Fruit fly (Drosophila melanogaster) whole organism, embryonic: ENCODE results near the gene Peritrophin-15a.

Experiments
- CG11504 ChIP-seq: fragments of 200-800 bp; sonication (Bioruptor generic); optimal IDR thresholded peaks from 3 replicates; lab custom pipeline; 2019; ENCODE audit warnings: missing biosample characterization, mild to moderate bottlenecking, missing genetic modification characterization, moderate library complexity
- CG13287 ChIP-seq: fragments of 200-800 bp; sonication (Bioruptor generic); IDR thresholded peaks from 2 replicates; pipeline ENCODE4 v1.3.6; 2022; ENCODE audit warnings: missing biosample characterization, missing genetic modification characterization; ENCODE audit not compliant: partially characterized antibody
- CG1602 ChIP-seq: fragments of 200-800 bp; sonication (Bioruptor generic); optimal IDR thresholded peaks from 3 replicates; lab custom pipeline; 2016; ENCODE audit warnings: missing biosample characterization, missing genetic modification characterization
- CG17568 ChIP-seq: fragments of 200-800 bp; sonication (Bioruptor generic); optimal IDR thresholded peaks from 2 replicates; lab custom pipeline; 2018; ENCODE audit warnings: missing biosample characterization, mild to moderate bottlenecking, missing genetic modification characterization, moderate library complexity
- CG17612 ChIP-seq: fragments of 200-800 bp; sonication (Bioruptor generic); IDR thresholded peaks from 2 replicates; pipeline ENCODE4 v1.3.6; 2022; ENCODE audit warnings: missing biosample characterization, missing genetic modification characterization
- CG1832 ChIP-seq: fragments of 200-800 bp; sonication (Bioruptor generic); optimal IDR thresholded peaks from 2 replicates; lab custom pipeline; 2017; ENCODE audit warnings: missing biosample characterization, mild to moderate bottlenecking, missing genetic modification characterization, inconsistent platforms
- CG2199 ChIP-seq: fragments of 200-800 bp; sonication (Bioruptor generic); IDR thresholded peaks from 3 replicates; pipeline ENCODE4 v1.3.6; 2022; ENCODE audit warnings: missing biosample characterization, missing genetic modification characterization
- CG2678 ChIP-seq: fragments of 200-800 bp; sonication (Bioruptor generic); optimal IDR thresholded peaks from 3 replicates; lab custom pipeline; 2019; ENCODE audit warnings: missing biosample characterization, mild to moderate bottlenecking, missing genetic modification characterization, moderate library complexity
- CG34422 ChIP-seq: fragments of 200-800 bp; sonication (Bioruptor generic); IDR thresholded peaks from 3 replicates; pipeline ENCODE4 v1.3.6; 2022; ENCODE audit warnings: missing biosample characterization, missing genetic modification characterization
- CG42726 ChIP-seq: fragments of 200-800 bp; sonication (Bioruptor generic); IDR thresholded peaks from 2 replicates; pipeline ENCODE4 v1.3.6; 2022; ENCODE audit warnings: missing biosample characterization, missing genetic modification characterization; ENCODE audit not compliant: partially characterized antibody
- CG4424 ChIP-seq: fragments of 200-800 bp; sonication (Bioruptor generic); optimal IDR thresholded peaks from 3 replicates; lab custom pipeline; 2016; ENCODE audit warnings: missing biosample characterization, missing genetic modification characterization
- CG7357 ChIP-seq: fragments of 200-800 bp; sonication (Bioruptor generic); IDR thresholded peaks from 3 replicates; pipeline ENCODE4 v1.3.6; 2022; ENCODE audit warnings: missing biosample characterization, missing genetic modification characterization
- CG7839 ChIP-seq: fragments of 200-800 bp; sonication (Bioruptor generic); optimal IDR thresholded peaks from 3 replicates; lab custom pipeline; 2018; ENCODE audit warnings: missing biosample characterization, mild to moderate bottlenecking, missing genetic modification characterization, moderate library complexity
- D ChIP-seq, 2 experiments: fragments of 200-800 bp in 1 of 2; fragments of >200 bp in 1 of 2; sonication (Bioruptor generic) in 1 of 2; optimal IDR thresholded peaks; 2 replicates in 1 of 2; 3 replicates in 1 of 2; lab custom pipeline; 2017; ENCODE audit warnings: mild to moderate bottlenecking in 1 of 2, missing biosample characterization in 1 of 2, missing genetic modification characterization in 1 of 2, missing genetic modification reagents in 1 of 2
- D19A ChIP-seq: fragments of 200-800 bp; optimal IDR thresholded peaks from 3 replicates; lab custom pipeline; 2019; ENCODE audit warnings: missing biosample characterization, mild to moderate bottlenecking, missing genetic modification characterization, moderate library complexity
- Dll ChIP-seq: fragments of 200-800 bp; sonication (Bioruptor generic); IDR thresholded peaks from 4 replicates; pipeline ENCODE4 v1.3.6; 2022; ENCODE audit warnings: missing biosample characterization, missing genetic modification characterization; ENCODE audit not compliant: partially characterized antibody
- Eip74EF ChIP-seq, 2 experiments: fragments of 200-800 bp in 1 of 2; fragments of >200 bp in 1 of 2; sonication (Bioruptor generic) in 1 of 2; optimal IDR thresholded peaks; 2 replicates each; lab custom pipeline; 2017 to 2019; ENCODE audit warnings: missing biosample characterization in 2 of 2, missing genetic modification characterization in 2 of 2, mild to moderate bottlenecking in 1 of 2, moderate library complexity in 1 of 2
- Mes4 ChIP-seq: fragments of 200-800 bp; sonication (Bioruptor generic); optimal IDR thresholded peaks from 2 replicates; lab custom pipeline; 2016; ENCODE audit warnings: missing biosample characterization, missing genetic modification characterization
- Nf-YB ChIP-seq: fragments of 200-800 bp; sonication (Bioruptor generic); optimal IDR thresholded peaks from 3 replicates; lab custom pipeline; 2019; ENCODE audit warnings: missing biosample characterization, mild to moderate bottlenecking, missing genetic modification characterization, moderate library complexity
- Optix ChIP-seq: fragments of 200-800 bp; sonication (Bioruptor generic); IDR thresholded peaks from 3 replicates; pipeline ENCODE4 v1.3.6; 2022; ENCODE audit warnings: missing biosample characterization, missing genetic modification characterization
- Scr ChIP-seq: fragments of 200-800 bp; sonication (Bioruptor generic); IDR thresholded peaks from 2 replicates; pipeline ENCODE4 v1.3.6; 2022; ENCODE audit warnings: missing biosample characterization, missing genetic modification characterization; ENCODE audit not compliant: partially characterized antibody
- Stat92E ChIP-seq, 3 experiments: fragments of >200 bp in 2 of 3; fragments of 200-800 bp in 1 of 3; sonication (Bioruptor generic) in 1 of 3; optimal IDR thresholded peaks; 2 replicates each; lab custom pipeline; 2017 to 2019; ENCODE audit warnings: missing biosample characterization in 3 of 3, missing genetic modification characterization in 3 of 3, mild to moderate bottlenecking in 1 of 3, moderate library complexity in 1 of 3
- TFAM ChIP-seq: fragments of 200-800 bp; sonication (Bioruptor generic); optimal IDR thresholded peaks from 2 replicates; lab custom pipeline; 2017; ENCODE audit warnings: missing biosample characterization, missing genetic modification characterization, inconsistent platforms
- Usf ChIP-seq: fragments of 200-800 bp; sonication (Bioruptor generic); optimal IDR thresholded peaks from 2 replicates; lab custom pipeline; 2017; ENCODE audit warnings: missing genotype, missing biosample characterization, missing genetic modification characterization
- ab ChIP-seq: fragments of 200-800 bp; sonication (Bioruptor generic); optimal IDR thresholded peaks from 2 replicates; lab custom pipeline; 2016; ENCODE audit warnings: missing biosample characterization, missing genetic modification characterization
- ac ChIP-seq: fragments of 200-800 bp; sonication (Bioruptor generic); optimal IDR thresholded peaks from 3 replicates; lab custom pipeline; 2017; ENCODE audit warnings: missing biosample characterization, mild to moderate bottlenecking, missing genetic modification characterization
- cas ChIP-seq: fragments of 200-800 bp; sonication (Bioruptor generic); IDR thresholded peaks from 2 replicates; pipeline ENCODE4 v1.3.6; 2022; ENCODE audit warnings: missing biosample characterization, missing genetic modification characterization
- caup ChIP-seq: fragments of 200-800 bp; sonication (Bioruptor generic); optimal IDR thresholded peaks from 3 replicates; lab custom pipeline; 2017; ENCODE audit warnings: missing biosample characterization, mild to moderate bottlenecking, missing genetic modification characterization, moderate library complexity; ENCODE audit not compliant: severe bottlenecking
- corto ChIP-seq: fragments of 200-800 bp; sonication (Bioruptor generic); optimal IDR thresholded peaks from 2 replicates; lab custom pipeline; 2016; ENCODE audit warnings: missing biosample characterization, mild to moderate bottlenecking, missing genetic modification characterization, moderate library complexity
- da ChIP-seq: fragments of 200-800 bp; sonication (Bioruptor generic); optimal IDR thresholded peaks from 2 replicates; lab custom pipeline; 2016; ENCODE audit warnings: missing biosample characterization, missing genetic modification characterization
- gcm ChIP-seq: fragments of 200-800 bp; sonication (Bioruptor generic); optimal IDR thresholded peaks from 2 replicates; lab custom pipeline; 2019; ENCODE audit warnings: missing biosample characterization, mild to moderate bottlenecking, missing genetic modification characterization, moderate library complexity
- gem ChIP-seq: fragments of 200-800 bp; sonication (Bioruptor generic); optimal IDR thresholded peaks from 2 replicates; lab custom pipeline; 2019; ENCODE audit warnings: missing biosample characterization, mild to moderate bottlenecking, missing genetic modification characterization, moderate library complexity
- grau ChIP-seq: fragments of 200-800 bp; optimal IDR thresholded peaks from 3 replicates; lab custom pipeline; 2019; ENCODE audit warnings: missing biosample characterization, mild to moderate bottlenecking, missing genetic modification characterization, moderate library complexity
- gro ChIP-seq: fragments of 200-800 bp; sonication (Bioruptor generic); optimal IDR thresholded peaks from 2 replicates; lab custom pipeline; 2016; ENCODE audit warnings: missing biosample characterization, missing genetic modification characterization
- ind ChIP-seq: fragments of 200-800 bp; sonication (Bioruptor generic); optimal IDR thresholded peaks from 3 replicates; lab custom pipeline; 2016; ENCODE audit warnings: missing biosample characterization, missing genetic modification characterization
- inv ChIP-seq: fragments of 200-800 bp; sonication (Bioruptor generic); IDR thresholded peaks from 2 replicates; pipeline ENCODE4 v1.3.6; 2022; ENCODE audit warnings: missing biosample characterization, missing genetic modification characterization; ENCODE audit not compliant: partially characterized antibody
- jigr1 ChIP-seq: fragments of 200-800 bp; sonication (Bioruptor generic); IDR thresholded peaks from 3 replicates; pipeline ENCODE4 v1.3.6; 2022; ENCODE audit warnings: missing biosample characterization, missing genetic modification characterization
- p53 ChIP-seq: fragments of 200-800 bp; sonication (Bioruptor generic); optimal IDR thresholded peaks from 2 replicates; lab custom pipeline; 2016; ENCODE audit warnings: missing biosample characterization, missing genetic modification characterization
- sens ChIP-seq: fragments of 200-800 bp; sonication (Bioruptor generic); peaks from one replicate; lab custom pipeline; 2016; ENCODE audit warnings: missing biosample characterization, missing genetic modification characterization
- sens-2 ChIP-seq: fragments of 200-800 bp; sonication (Bioruptor generic); IDR thresholded peaks from 2 replicates; pipeline ENCODE4 v1.3.6; 2022; ENCODE audit warnings: missing biosample characterization, missing genetic modification characterization
- sna ChIP-seq: fragments of 200-800 bp; sonication (Bioruptor generic); IDR thresholded peaks from 2 replicates; pipeline ENCODE4 v1.3.6; 2022; ENCODE audit warnings: missing biosample characterization, missing genetic modification characterization; ENCODE audit not compliant: partially characterized antibody
- sqz ChIP-seq: fragments of 200-800 bp; sonication (Bioruptor generic); optimal IDR thresholded peaks from 3 replicates; lab custom pipeline; 2018; ENCODE audit warnings: missing biosample characterization, mild to moderate bottlenecking, missing genetic modification characterization
- ssp ChIP-seq: fragments of 200-800 bp; sonication (Bioruptor generic); IDR thresholded peaks from 2 replicates; pipeline ENCODE4 v1.3.6; 2022; ENCODE audit warnings: missing biosample characterization, missing genetic modification characterization
- stc ChIP-seq: fragments of 200-800 bp; sonication (Bioruptor generic); IDR thresholded peaks from 2 replicates; pipeline ENCODE4 v1.3.6; 2022; ENCODE audit warnings: missing biosample characterization, missing genetic modification characterization
- stwl ChIP-seq: fragments of 200-800 bp; sonication (Bioruptor generic); optimal IDR thresholded peaks from 3 replicates; lab custom pipeline; 2018; ENCODE audit warnings: missing biosample characterization, mild to moderate bottlenecking, missing genetic modification characterization, moderate library complexity
- tgo ChIP-seq: fragments of 200-800 bp; sonication (Bioruptor generic); IDR thresholded peaks from 3 replicates; pipeline ENCODE4 v1.3.6; 2022; ENCODE audit warnings: missing biosample characterization, missing genetic modification characterization
- tx ChIP-seq: fragments of 200-800 bp; sonication (Bioruptor generic); optimal IDR thresholded peaks from 2 replicates; lab custom pipeline; 2016; ENCODE audit warnings: missing biosample characterization, missing genetic modification characterization
- wdn ChIP-seq: fragments of 200-800 bp; sonication (Bioruptor generic); IDR thresholded peaks from 2 replicates; pipeline ENCODE4 v1.3.6; 2022; ENCODE audit warnings: missing biosample characterization, missing genetic modification characterization
- zen ChIP-seq: fragments of 200-800 bp; sonication (Bioruptor generic); optimal IDR thresholded peaks from 3 replicates; lab custom pipeline; 2018; ENCODE audit warnings: missing biosample characterization, mild to moderate bottlenecking, missing genetic modification characterization, moderate library complexity

Peritrophin-15a gene

dm6 chr2L:8381508-8382036, 14.3 kb downstream of the Peritrophin-15a start, which contains the start of gene AlaRS (continued):
- TF ChIP-seq sna (GFP tag; lab: Robert Waterston, UW) (peak; percentile 75), da (GFP tag; lab: Kevin White, UChicago) (no peak), tgo (GFP tag; lab: Robert Waterston, UW) (peak; percentile 13; the same call in 1 of the 3 replicates), caup (GFP tag; lab: Kevin White, UChicago) (no peak), CG4424 (GFP tag; lab: Kevin White, UChicago) (peak; percentile 22), D19A (tag; lab: Kevin White, UChicago) (peak; percentile 19), Dll (GFP tag; lab: Robert Waterston, UW) (peak; percentile 79), CG17568 (GFP tag; lab: Kevin White, UChicago) (peak; percentile 29), inv (GFP tag; lab: Robert Waterston, UW) (peak; percentile 46), p53 (GFP tag; lab: Kevin White, UChicago) (no peak), jigr1 (GFP tag; lab: Robert Waterston, UW) (no peak; the same call in 2 of the 3 replicates), D (optimal IDR thresholded peaks at IDR 0.05; lab: Kevin White, UChicago) (no peak), D (GFP tag; optimal IDR thresholded peaks at IDR 0.05; lab: Kevin White, UChicago) (peak; percentile 19), gcm (peak; percentile 27), CG7357 (no peak), Nf-YB (GFP tag; lab: Kevin White, UChicago) (peak; percentile 1), ind (GFP tag; lab: Kevin White, UChicago) (peak; percentile 25), stc (0 out of 2 replicates have a peak, but pooled peaks have one; percentile 21), Eip74EF (GFP tag; optimal IDR thresholded peaks at IDR 0.05; lab: Kevin White, UChicago) (peak in 1 of 2 experiments; percentile 9), grau (tag; lab: Kevin White, UChicago) (peak; percentile 66), Usf (GFP tag; lab: Kevin White, UChicago) (no peak), zen (peak; percentile 25), ab (GFP tag; lab: Kevin White, UChicago) (no peak), CG17612 (no peak), sens-2 (GFP tag; lab: Robert Waterston, UW) (no peak), CG34422 (GFP tag; lab: Robert Waterston, UW) (0 out of 3 replicates have a peak, but pooled peaks have one; percentile 26), CG7839 (tag; lab: Kevin White, UChicago) (peak; percentile 46), CG1602 (peak; percentile 3), Scr (GFP tag; lab: Robert Waterston, UW) (peak; percentile 75), gro (GFP tag; lab: Kevin White, UChicago) (peak; percentile 22), wdn (GFP tag; lab: Robert Waterston, UW) (no peak), CG11504 (tag; lab: Kevin White, UChicago) (peak; percentile 42), CG2199 (GFP tag; lab: Robert Waterston, UW) (no peak), Mes4 (GFP tag; lab: Kevin White, UChicago) (no peak), ssp (GFP tag; lab: Robert Waterston, UW) (no peak), CG42726 (GFP tag; lab: Robert Waterston, UW) (no peak), gem (tag; lab: Kevin White, UChicago) (peak; percentile 70), sens (GFP tag; lab: Kevin White, UChicago) (peak; percentile 88), ac (no peak), Optix (GFP tag; lab: Robert Waterston, UW) (no peak), tx (GFP tag; lab: Kevin White, UChicago) (no peak), cas (no peak), TFAM (no peak), CG13287 (GFP tag; lab: Robert Waterston, UW) (peak; percentile 83), CG1832 (GFP tag; lab: Kevin White, UChicago) (no peak), corto (GFP tag; lab: Kevin White, UChicago) (peak; percentile 50), sqz (GFP tag; lab: Kevin White, UChicago) (peak; percentile 14), stwl (tag; lab: Kevin White, UChicago) (peak; percentile 45), CG2678 (tag; lab: Kevin White, UChicago) (peak; percentile 50), Stat92E (GFP tag; optimal IDR thresholded peaks at IDR 0.05; lab: Kevin White, UChicago) (no peak)
